Worm (Caenorhabditis elegans) whole organism, L4 larva: ENCODE measurements around the gene nhr-101.

Experiments
- F26F4.8 ChIP-seq: fragments of 200-800 bp; sonication (Bioruptor generic); conservative IDR thresholded peaks from 2 replicates; pipeline ENCODE4 v1.3.6; 2022; ENCODE audit warnings: missing genetic modification characterization, missing compliant biosample characterization
- F37D6.2 ChIP-seq: sonication (generic microtip); optimal IDR thresholded peaks from 2 replicates; lab custom pipeline; 2016; ENCODE audit warnings: mild to moderate bottlenecking, missing genetic modification characterization, missing compliant biosample characterization
- R02D3.7 ChIP-seq: fragments of 150-350 bp; sonication (generic microtip); optimal IDR thresholded peaks from 3 replicates; lab custom pipeline; 2014; ENCODE audit warnings: missing biosample characterization, missing genetic modification characterization
- Y48G9A.11 ChIP-seq: fragments of 200-800 bp; sonication (Bioruptor generic); IDR thresholded peaks from 2 replicates; pipeline ENCODE4 v1.3.6; 2022; ENCODE audit warnings: missing genetic modification reagents, missing genetic modification characterization, missing compliant biosample characterization
- Y75B8A.6 ChIP-seq: fragments of 200-800 bp; sonication (Bioruptor generic); IDR thresholded peaks from 2 replicates; pipeline ENCODE4 v1.3.6; 2022; ENCODE audit warnings: missing genetic modification reagents, missing genetic modification characterization, missing compliant biosample characterization
- ZK337.2 ChIP-seq: fragments of 200-800 bp; sonication (Bioruptor generic); IDR thresholded peaks from 2 replicates; pipeline ENCODE4 v1.3.6; 2022; ENCODE audit warnings: missing genetic modification reagents, missing genetic modification characterization, missing compliant biosample characterization
- aha-1 ChIP-seq: fragments of 150-350 bp; peaks from one replicate; lab custom pipeline; 2014; ENCODE audit warnings: missing biosample characterization, missing genetic modification characterization
- aly-2 ChIP-seq: sonication (generic microtip); optimal IDR thresholded peaks from 2 replicates; lab custom pipeline; 2018; ENCODE audit warnings: missing biosample characterization, missing genetic modification characterization
- ama-1 ChIP-seq: fragments of 150-350 bp; optimal IDR thresholded peaks from 2 replicates; lab custom pipeline; 2014; ENCODE audit warnings: inconsistent platforms, mixed read lengths
- arid-1 ChIP-seq: fragments of 200-800 bp; sonication (Bioruptor generic); conservative IDR thresholded peaks from 2 replicates; pipeline ENCODE4 v1.3.6; 2022; ENCODE audit warnings: missing genetic modification reagents, missing genetic modification characterization, missing compliant biosample characterization
- ceh-62 ChIP-seq: sonication (generic microtip); optimal IDR thresholded peaks from 2 replicates; lab custom pipeline; 2017; ENCODE audit warnings: missing biosample characterization, missing genetic modification characterization
- ceh-82 ChIP-seq: sonication (generic microtip); optimal IDR thresholded peaks from 2 replicates; lab custom pipeline; 2017; ENCODE audit warnings: missing biosample characterization, missing genetic modification characterization
- ces-1 ChIP-seq: fragments of 150-350 bp; sonication (generic microtip); optimal IDR thresholded peaks from 4 replicates; lab custom pipeline; 2014; ENCODE audit warnings: missing biosample characterization, missing genetic modification reagents, missing genetic modification characterization
- cey-2 ChIP-seq: sonication (generic microtip); optimal IDR thresholded peaks from 3 replicates; lab custom pipeline; 2017; ENCODE audit warnings: missing genetic modification characterization, mild to moderate bottlenecking, missing compliant biosample characterization, antibody characterized with exemption, borderline replicate concordance; ENCODE audit not compliant: insufficient read depth
- daf-16 ChIP-seq, 3 experiments: sonication (generic microtip); optimal IDR thresholded peaks; 2 replicates each; lab custom pipeline; 2016 to 2017; ENCODE audit warnings: missing genetic modification characterization in 3 of 3, missing genetic modification reagents in 3 of 3, mild to moderate bottlenecking in 2 of 3, missing compliant biosample characterization in 2 of 3, missing biosample characterization in 1 of 3, moderate library complexity in 1 of 3
- daf-19 ChIP-seq: fragments of 200-800 bp; sonication (Bioruptor generic); conservative IDR thresholded peaks from 2 replicates; pipeline ENCODE4 v1.3.6; 2022; ENCODE audit warnings: missing genetic modification characterization, missing compliant biosample characterization
- daf-8 ChIP-seq: fragments of 200-800 bp; sonication (Bioruptor generic); IDR thresholded peaks from 2 replicates; pipeline ENCODE4 v1.3.6; 2022; ENCODE audit warnings: missing genetic modification characterization, missing compliant biosample characterization
- dmd-8 ChIP-seq: fragments of 200-800 bp; sonication (Bioruptor generic); IDR thresholded peaks from 2 replicates; pipeline ENCODE4 v1.3.6; 2022; ENCODE audit warnings: missing genetic modification characterization, missing compliant biosample characterization
- duxl-1 ChIP-seq: sonication (generic microtip); optimal IDR thresholded peaks from 2 replicates; lab custom pipeline; 2016; ENCODE audit warnings: mild to moderate bottlenecking, missing genetic modification characterization, moderate library complexity, missing compliant biosample characterization; ENCODE audit not compliant: poor library complexity
- gei-8 ChIP-seq: fragments of 200-800 bp; sonication (Bioruptor generic); optimal IDR thresholded peaks from 2 replicates; lab custom pipeline; 2018; ENCODE audit warnings: mild to moderate bottlenecking, missing genetic modification characterization, missing compliant biosample characterization
- hif-1 ChIP-seq, 2 experiments: sonication (generic microtip); optimal IDR thresholded peaks; 2 replicates each; lab custom pipeline; 2016 to 2017; ENCODE audit warnings: missing compliant biosample characterization in 2 of 2, missing genetic modification characterization in 2 of 2, missing genetic modification reagents in 2 of 2, missing genotype in 2 of 2, mild to moderate bottlenecking in 1 of 2
- hlh-11 ChIP-seq: fragments of 200-800 bp; sonication (Bioruptor generic); optimal IDR thresholded peaks from 2 replicates; lab custom pipeline; 2018; ENCODE audit warnings: mild to moderate bottlenecking, missing genetic modification characterization, missing compliant biosample characterization
- lim-7 ChIP-seq: fragments of 200-800 bp; sonication (Bioruptor generic); IDR thresholded peaks from 2 replicates; pipeline ENCODE4 v1.3.6; 2022; ENCODE audit warnings: missing genetic modification characterization, missing compliant biosample characterization
- lin-1 ChIP-seq: fragments of 200-800 bp; sonication (Bioruptor generic); IDR thresholded peaks from 2 replicates; pipeline ENCODE4 v1.3.6; 2022; ENCODE audit warnings: missing genetic modification reagents, missing genetic modification characterization, missing compliant biosample characterization
- lin-13 ChIP-seq: fragments of 150-350 bp; optimal IDR thresholded peaks from 2 replicates; lab custom pipeline; 2014; ENCODE audit warnings: missing biosample characterization, missing genetic modification reagents, missing genetic modification characterization
- lin-38 ChIP-seq: fragments of 200-800 bp; sonication (Bioruptor generic); IDR thresholded peaks from 2 replicates; pipeline ENCODE4 v1.3.6; 2022; ENCODE audit warnings: missing genetic modification reagents, missing genetic modification characterization, missing compliant biosample characterization
- lin-39 ChIP-seq: fragments of 150-350 bp; optimal IDR thresholded peaks from 2 replicates; lab custom pipeline; 2014; ENCODE audit warnings: missing biosample characterization, missing genetic modification reagents, missing genetic modification characterization
- mep-1 ChIP-seq: fragments of 150-350 bp; sonication (generic microtip); optimal IDR thresholded peaks from 3 replicates; lab custom pipeline; 2014; ENCODE audit warnings: missing biosample characterization, missing genetic modification characterization
- mxl-3 ChIP-seq: fragments of 200-800 bp; sonication (Bioruptor generic); optimal IDR thresholded peaks from 2 replicates; lab custom pipeline; 2018; ENCODE audit warnings: mild to moderate bottlenecking, missing genetic modification characterization, missing compliant biosample characterization
- nhr-41 ChIP-seq: fragments of 200-800 bp; sonication (Bioruptor generic); IDR thresholded peaks from 2 replicates; pipeline ENCODE4 v1.3.6; 2022; ENCODE audit warnings: missing genetic modification reagents, missing genetic modification characterization, missing compliant biosample characterization
- nhr-42 ChIP-seq: fragments of 200-800 bp; sonication (Bioruptor generic); IDR thresholded peaks from 2 replicates; pipeline ENCODE4 v1.3.6; 2022; ENCODE audit warnings: missing genetic modification characterization, missing compliant biosample characterization
- nhr-76 ChIP-seq: fragments of 150-350 bp; optimal IDR thresholded peaks from 2 replicates; lab custom pipeline; 2014; ENCODE audit warnings: missing biosample characterization, missing genetic modification characterization
- nhr-77 ChIP-seq: fragments of 150-350 bp; optimal IDR thresholded peaks from 2 replicates; lab custom pipeline; 2014; ENCODE audit warnings: missing biosample characterization, missing genetic modification characterization
- pha-4 ChIP-seq, 2 experiments: fragments of 150-350 bp in 1 of 2; fragments of 200-800 bp in 1 of 2; sonication (Bioruptor generic) in 1 of 2; IDR thresholded peaks in 1 of 2; optimal IDR thresholded peaks in 1 of 2; 2 replicates each; pipeline versions ENCODE4 v1.3.6 to Lab custom; 2014 to 2022; ENCODE audit warnings: missing genetic modification characterization in 2 of 2, missing genetic modification reagents in 2 of 2, missing biosample characterization in 1 of 2, missing compliant biosample characterization in 1 of 2
- skn-1 ChIP-seq: fragments of 150-350 bp; optimal IDR thresholded peaks from 2 replicates; lab custom pipeline; 2014; ENCODE audit warnings: missing biosample characterization, missing genetic modification characterization
- snpc-1.2 ChIP-seq: fragments of 200-800 bp; sonication (Bioruptor generic); IDR thresholded peaks from 2 replicates; pipeline ENCODE4 v1.3.6; 2022; ENCODE audit warnings: missing genetic modification reagents, missing genetic modification characterization, missing compliant biosample characterization
- spr-1 ChIP-seq: sonication (generic microtip); optimal IDR thresholded peaks from 2 replicates; lab custom pipeline; 2016; ENCODE audit warnings: mild to moderate bottlenecking, missing genetic modification characterization, missing compliant biosample characterization
- spr-3 ChIP-seq: fragments of 200-800 bp; sonication (Bioruptor generic); optimal IDR thresholded peaks from 2 replicates; lab custom pipeline; 2018; ENCODE audit warnings: mild to moderate bottlenecking, missing genetic modification characterization, missing compliant biosample characterization
- tag-97 ChIP-seq: fragments of 200-800 bp; sonication (Bioruptor generic); IDR thresholded peaks from 2 replicates; pipeline ENCODE4 v1.3.6; 2022; ENCODE audit warnings: missing genetic modification characterization, missing compliant biosample characterization
- unc-130 ChIP-seq: sonication (generic microtip); optimal IDR thresholded peaks from 2 replicates; lab custom pipeline; 2016; ENCODE audit warnings: missing genetic modification reagents, missing genetic modification characterization, missing compliant biosample characterization
- unc-62 ChIP-seq, 3 experiments: fragments of 150-350 bp in 1 of 3; sonication (generic microtip); optimal IDR thresholded peaks in 2 of 3; peaks in 1 of 3; 1 replicate in 1 of 3; 2 replicates in 2 of 3; lab custom pipeline; 2014 to 2017; ENCODE audit warnings: missing biosample characterization in 3 of 3, missing genetic modification characterization in 3 of 3, missing genetic modification reagents in 3 of 3, missing genotype in 1 of 3
- vab-7 ChIP-seq: fragments of 200-800 bp; sonication (Bioruptor generic); IDR thresholded peaks from 2 replicates; pipeline ENCODE4 v1.3.6; 2022; ENCODE audit warnings: missing genetic modification reagents, missing genetic modification characterization, missing compliant biosample characterization
- zfp-3 ChIP-seq: fragments of 200-800 bp; sonication (Bioruptor generic); conservative IDR thresholded peaks from 2 replicates; pipeline ENCODE4 v1.3.6; 2022; ENCODE audit warnings: missing genetic modification reagents, missing genetic modification characterization, missing compliant biosample characterization
- zip-11 ChIP-seq: fragments of 200-800 bp; sonication (Bioruptor generic); IDR thresholded peaks from 2 replicates; pipeline ENCODE4 v1.3.6; 2022; ENCODE audit warnings: missing genetic modification characterization, missing compliant biosample characterization
- zip-2 ChIP-seq: fragments of 150-350 bp; optimal IDR thresholded peaks from 2 replicates; lab custom pipeline; 2014; ENCODE audit warnings: missing biosample characterization, missing genetic modification characterization
- ztf-11 ChIP-seq: fragments of 150-350 bp; optimal IDR thresholded peaks from 2 replicates; lab custom pipeline; 2014; ENCODE audit warnings: missing biosample characterization, missing genetic modification characterization
- ztf-7 ChIP-seq: fragments of 150-350 bp; optimal IDR thresholded peaks from 2 replicates; lab custom pipeline; 2014; ENCODE audit warnings: missing biosample characterization, missing genetic modification characterization

nhr-101 gene

DNA sequence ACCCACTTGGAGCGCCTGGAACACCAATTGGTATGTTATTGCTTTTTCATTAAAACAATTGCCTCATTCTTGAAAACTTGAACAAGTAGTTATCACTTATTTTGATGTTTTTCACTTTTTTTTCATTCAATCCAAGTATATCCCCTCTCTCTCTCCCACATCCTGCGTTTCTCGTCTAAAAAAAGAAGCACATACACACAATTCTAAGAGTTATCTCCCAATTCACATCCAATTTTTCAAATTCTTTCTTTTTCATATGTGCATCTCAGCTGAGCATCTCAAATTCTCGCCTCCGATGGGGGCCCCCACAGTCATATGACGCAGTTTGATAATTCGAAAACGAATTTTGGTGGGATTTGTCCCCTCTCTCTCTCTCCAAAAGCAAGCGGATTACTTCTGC, 33.6 kb upstream of the nhr-101 start:
- TF ChIP-seq duxl-1 (tag; lab: Kevin White, UChicago) (no peak), mxl-3 (no peak), ztf-11 (no peak), zip-2 (tag; lab: Kevin White, UChicago) (no peak), ama-1 (lab: Kevin White, UChicago) (no peak), nhr-77 (no peak), dmd-8 (GFP tag; lab: Robert Waterston, UW) (no peak), lin-1 (GFP tag; lab: Robert Waterston, UW) (no peak), tag-97 (no peak), R02D3.7 (no peak), hlh-11 (tag; lab: Kevin White, UChicago) (no peak), spr-1 (tag; lab: Kevin White, UChicago) (no peak), spr-3 (GFP tag; lab: Kevin White, UChicago) (no peak), nhr-76 (tag; lab: Kevin White, UChicago) (no peak), vab-7 (GFP tag; lab: Robert Waterston, UW) (no peak), Y75B8A.6 (GFP tag; lab: Robert Waterston, UW) (0 out of 2 replicates have a peak, but pooled peaks have one; percentile 19), aha-1 (tag; lab: Kevin White, UChicago) (no peak), F26F4.8 (GFP tag; lab: Robert Waterston, UW) (0 out of 2 replicates have a peak, but pooled peaks have one; percentile 28), F37D6.2 (tag; lab: Kevin White, UChicago) (no peak), daf-16 (GFP tag; optimal IDR thresholded peaks at IDR 0.05; lab: Kevin White, UChicago) (no peak), daf-16 (tag; optimal IDR thresholded peaks at IDR 0.05; lab: Kevin White, UChicago) (no peak), aly-2 (tag; lab: Kevin White, UChicago) (no peak), unc-62 (GFP tag; optimal IDR thresholded peaks at IDR 0.05 in 1 of 2; lab: Kevin White, UChicago) (peak in 1 of 2 experiments; percentile 85), unc-62 (tag; optimal IDR thresholded peaks at IDR 0.05; lab: Kevin White, UChicago) (no peak), daf-19 (no peak), ceh-82 (tag; lab: Kevin White, UChicago) (no peak)

DNA sequence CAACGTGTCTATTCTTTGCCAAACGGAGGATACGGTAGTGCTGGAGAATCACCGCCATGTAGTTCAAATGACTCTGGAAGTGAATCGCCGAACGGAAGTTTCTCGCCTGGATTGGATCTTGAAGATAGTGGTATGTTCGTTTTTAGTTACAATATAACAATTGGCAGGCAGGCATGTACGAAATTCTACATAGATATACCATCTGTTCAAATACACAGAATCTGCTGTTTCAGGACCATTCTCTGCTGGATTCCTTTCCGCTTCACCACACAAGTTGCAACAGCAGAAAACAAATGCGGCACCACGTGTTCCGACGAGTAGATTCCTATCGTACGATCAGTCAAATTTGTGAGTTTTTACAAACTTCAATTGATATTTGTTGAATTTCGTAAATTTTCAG, 30.8 kb upstream of the nhr-101 start:
- TF ChIP-seq lin-38 (GFP tag; lab: Robert Waterston, UW), result no peak
- TF ChIP-seq ces-1 (GFP tag; lab: Kevin White, UChicago), result no peak
- no peak for TF ChIP-seq hlh-11 (tag; lab: Kevin White, UChicago)
- no peak for TF ChIP-seq daf-8 (GFP tag; lab: Robert Waterston, UW)
- TF ChIP-seq arid-1 (GFP tag; lab: Robert Waterston, UW), result no peak
- TF ChIP-seq ZK337.2 (GFP tag; lab: Robert Waterston, UW), result no peak
- TF ChIP-seq lim-7 (GFP tag; lab: Robert Waterston, UW), result no peak
- peak; percentile 15 for TF ChIP-seq skn-1 (tag; lab: Kevin White, UChicago)
- peak in 1 of 2 experiments; percentile 97 for TF ChIP-seq unc-62 (GFP tag; optimal IDR thresholded peaks at IDR 0.05 in 1 of 2; lab: Kevin White, UChicago)
- TF ChIP-seq unc-62 (tag; optimal IDR thresholded peaks at IDR 0.05; lab: Kevin White, UChicago), result no peak
- TF ChIP-seq nhr-42, result no peak
- no peak for TF ChIP-seq lin-13
- no peak for TF ChIP-seq zip-11 (GFP tag; lab: Robert Waterston, UW)
- TF ChIP-seq cey-2 (tag; lab: Kevin White, UChicago), result no peak
- no peak for TF ChIP-seq mep-1 (tag; lab: Kevin White, UChicago)
- TF ChIP-seq ztf-7 (tag; lab: Kevin White, UChicago), result no peak
- no peak for TF ChIP-seq lin-39 (tag; lab: Kevin White, UChicago)
- no peak for TF ChIP-seq nhr-41 (GFP tag; lab: Robert Waterston, UW)
- TF ChIP-seq, all 104 proteins: peak for 2

DNA sequence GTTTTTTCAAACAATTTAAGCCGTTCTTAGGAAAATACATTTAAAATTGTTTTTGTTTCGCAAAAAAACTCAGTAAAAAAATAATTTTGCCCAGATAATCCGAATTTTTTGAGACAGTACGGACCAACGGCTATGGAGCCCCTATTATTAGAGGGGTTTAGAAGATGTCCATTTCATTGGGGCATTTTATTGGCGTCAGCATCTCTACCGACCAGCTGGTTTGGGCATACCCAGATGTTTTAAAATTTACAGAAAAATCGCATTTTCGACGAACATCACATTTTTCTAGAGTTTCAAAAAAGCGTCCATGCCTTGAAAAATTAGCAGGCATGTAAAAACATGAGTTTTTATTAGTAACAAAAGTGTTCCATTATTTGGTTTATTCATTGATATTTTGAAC, 29.0 kb upstream of the nhr-101 start:
- TF ChIP-seq aly-2 (tag; lab: Kevin White, UChicago) (no peak), snpc-1.2 (GFP tag; lab: Robert Waterston, UW) (0 out of 2 replicates have a peak, but pooled peaks have one; percentile 6), ceh-62 (tag; lab: Kevin White, UChicago) (no peak), gei-8 (GFP tag; lab: Kevin White, UChicago) (peak; percentile 52), hif-1 (tag; optimal IDR thresholded peaks at IDR 0.05; lab: Kevin White, UChicago) (peak in 1 of 2 experiments; percentile 64), zfp-3 (GFP tag; lab: Robert Waterston, UW) (no peak), Y48G9A.11 (GFP tag; lab: Robert Waterston, UW) (0 out of 2 replicates have a peak, but pooled peaks have one; percentile 35), unc-130 (GFP tag; lab: Kevin White, UChicago) (no peak), vab-7 (GFP tag; lab: Robert Waterston, UW) (peak; percentile 30; the same call in 1 of the 2 replicates), pha-4 (GFP tag; IDR thresholded peaks at IDR 0.05; lab: Robert Waterston, UW) (0 out of 2 replicates have a peak, but pooled peaks have one; percentile 44), pha-4 (tag; optimal IDR thresholded peaks at IDR 0.05; lab: Kevin White, UChicago) (no peak), lin-1 (GFP tag; lab: Robert Waterston, UW) (no peak), arid-1 (GFP tag; lab: Robert Waterston, UW) (0 out of 2 replicates have a peak, but pooled peaks have one; percentile 39)
